Fruit fly (Drosophila melanogaster): Measurements from ENCODE around the gene CG9483.

dm6 chr2L:8860767-8861166, 5.8 kb upstream of the CG9483 start:
- no peak for TF ChIP-seq CG8478 (optimal IDR thresholded peaks at IDR 0.05)
- no peak for TF ChIP-seq usp (GFP tag; optimal IDR thresholded peaks at IDR 0.05)
- no peak for TF ChIP-seq pan (optimal IDR thresholded peaks at IDR 0.05)
- no peak for TF ChIP-seq Dll (optimal IDR thresholded peaks at IDR 0.05)
- no peak for TF ChIP-seq psq (optimal IDR thresholded peaks at IDR 0.05)
- TF ChIP-seq EcR (GFP tag; optimal IDR thresholded peaks at IDR 0.05) = no peak

Measured in whole organism.